Worm (Caenorhabditis elegans) whole organism, midembryonic: ENCODE data around the gene F35H10.6.

Experiments used
- T22C8.4 ChIP-seq: fragments of 200-800 bp; sonication (Bioruptor generic); IDR thresholded peaks from 2 replicates; pipeline ENCODE4 v1.3.6; 2022; ENCODE audit warnings: missing genetic modification characterization, missing compliant biosample characterization
- cog-1 ChIP-seq: sonication (generic microtip); optimal IDR thresholded peaks from 2 replicates; lab custom pipeline; 2016; ENCODE audit warnings: missing genetic modification characterization, missing compliant biosample characterization
- flt-1 ChIP-seq: fragments of 200-800 bp; sonication (Bioruptor generic); IDR thresholded peaks from 2 replicates; pipeline ENCODE4 v1.3.6; 2022; ENCODE audit warnings: missing genetic modification characterization, missing compliant biosample characterization
- klf-2 ChIP-seq: fragments of 200-800 bp; sonication (Bioruptor generic); conservative IDR thresholded peaks from 2 replicates; pipeline ENCODE4 v1.3.6; 2022; ENCODE audit warnings: missing genetic modification reagents, missing genetic modification characterization, missing compliant biosample characterization
- med-1 ChIP-seq: sonication (generic microtip); optimal IDR thresholded peaks from 2 replicates; lab custom pipeline; 2017; ENCODE audit warnings: missing genetic modification characterization, mild to moderate bottlenecking, missing compliant biosample characterization, antibody characterized with exemption, missing genetic modification reagents; ENCODE audit not compliant: insufficient read depth
- ref-1 ChIP-seq: fragments of 200-800 bp; sonication (Bioruptor generic); conservative IDR thresholded peaks from 2 replicates; pipeline ENCODE4 v1.3.6; 2022; ENCODE audit warnings: missing genetic modification reagents, missing genetic modification characterization, missing compliant biosample characterization
- tab-1 ChIP-seq: fragments of 200-800 bp; sonication (Bioruptor generic); IDR thresholded peaks from 2 replicates; pipeline ENCODE4 v1.3.6; 2022; ENCODE audit warnings: missing genetic modification characterization, missing compliant biosample characterization
- ztf-23 ChIP-seq: fragments of 200-800 bp; sonication (Bioruptor generic); IDR thresholded peaks from 2 replicates; pipeline ENCODE4 v1.3.6; 2022; ENCODE audit warnings: missing genetic modification reagents, missing genetic modification characterization, missing compliant biosample characterization
- ztf-29 ChIP-seq: fragments of 200-800 bp; sonication (Bioruptor generic); IDR thresholded peaks from 2 replicates; pipeline ENCODE4 v1.3.6; 2022; ENCODE audit warnings: missing genetic modification reagents, missing genetic modification characterization, missing compliant biosample characterization

F35H10.6 gene

ce11 chrIV:8299636-8300035, at the start of gene F35H10.6:
F35H10.6 (plus strand) TSS chrIV:8299936.
- no peak for TF ChIP-seq flt-1 (GFP tag; lab: Robert Waterston, UW)
- TF ChIP-seq ztf-29 = no peak
- TF ChIP-seq ztf-23 (GFP tag; lab: Robert Waterston, UW) = no peak
- no peak for TF ChIP-seq T22C8.4
- TF ChIP-seq tab-1 (GFP tag; lab: Robert Waterston, UW) = no peak
- TF ChIP-seq med-1 (GFP tag; lab: Kevin White, UChicago) = no peak
- no peak for TF ChIP-seq cog-1 (tag; lab: Kevin White, UChicago)
- no peak for TF ChIP-seq ref-1 (GFP tag; lab: Robert Waterston, UW)
- TF ChIP-seq klf-2 (GFP tag; lab: Robert Waterston, UW) = no peak

- TF ChIP-seq ztf-23 (GFP tag; lab: Robert Waterston, UW) = no peak
- TF ChIP-seq ref-1 (GFP tag; lab: Robert Waterston, UW) = no peak
- no peak for TF ChIP-seq ztf-29
- TF ChIP-seq T22C8.4 = no peak
- TF ChIP-seq tab-1 (GFP tag; lab: Robert Waterston, UW) = no peak
- no peak for TF ChIP-seq klf-2 (GFP tag; lab: Robert Waterston, UW)
- no peak for TF ChIP-seq flt-1 (GFP tag; lab: Robert Waterston, UW)
- TF ChIP-seq cog-1 (tag; lab: Kevin White, UChicago) = no peak
- TF ChIP-seq med-1 (GFP tag; lab: Kevin White, UChicago) = no peak
These were observed 48.4 kb upstream of the F35H10.6 start for ce11 chrIV:8251346-8251745.

ce11 chrIV:8252856-8253255, 46.9 kb upstream of the F35H10.6 start:
- TF ChIP-seq klf-2 (GFP tag; lab: Robert Waterston, UW) = peak; percentile 90
- peak; percentile 94 for TF ChIP-seq ztf-29
- peak; percentile 96 for TF ChIP-seq cog-1 (tag; lab: Kevin White, UChicago)
- TF ChIP-seq ztf-23 (GFP tag; lab: Robert Waterston, UW) = peak; percentile 95
- peak; percentile 96 for TF ChIP-seq T22C8.4
- TF ChIP-seq ref-1 (GFP tag; lab: Robert Waterston, UW) = peak; percentile 96
- TF ChIP-seq med-1 (GFP tag; lab: Kevin White, UChicago) = peak; percentile 76
- TF ChIP-seq flt-1 (GFP tag; lab: Robert Waterston, UW) = peak; percentile 98
- peak; percentile 98 for TF ChIP-seq tab-1 (GFP tag; lab: Robert Waterston, UW)

DNA sequence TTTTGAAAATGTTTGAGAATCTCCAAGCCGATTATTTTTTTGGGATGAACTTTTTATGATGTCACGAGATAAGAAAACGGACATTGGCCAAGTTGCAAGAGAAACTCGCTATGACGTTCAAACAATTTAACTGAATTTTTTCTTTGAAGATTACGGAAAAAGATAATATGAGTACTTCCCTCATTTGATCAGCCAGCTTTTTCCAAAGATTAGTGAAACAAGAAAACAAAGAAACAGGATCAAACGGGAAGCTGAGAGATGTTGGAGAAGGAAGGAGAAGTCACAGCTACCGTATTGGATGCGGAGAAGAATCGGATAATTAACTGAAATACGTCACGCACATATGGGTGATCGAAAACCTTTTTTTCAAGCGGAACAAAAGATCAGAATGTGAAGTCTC, 45.5 kb upstream of the F35H10.6 start:
- TF ChIP-seq klf-2 (GFP tag; lab: Robert Waterston, UW) (no peak), cog-1 (tag; lab: Kevin White, UChicago) (no peak), ztf-23 (GFP tag; lab: Robert Waterston, UW) (no peak), tab-1 (GFP tag; lab: Robert Waterston, UW) (no peak), ztf-29 (no peak), flt-1 (GFP tag; lab: Robert Waterston, UW) (no peak), med-1 (GFP tag; lab: Kevin White, UChicago) (no peak), T22C8.4 (no peak), ref-1 (GFP tag; lab: Robert Waterston, UW) (no peak)

ce11 chrIV:8255221-8255620, 44.5 kb upstream of the F35H10.6 start:
- no peak for TF ChIP-seq flt-1 (GFP tag; lab: Robert Waterston, UW)
- no peak for TF ChIP-seq med-1 (GFP tag; lab: Kevin White, UChicago)
- no peak for TF ChIP-seq tab-1 (GFP tag; lab: Robert Waterston, UW)
- no peak for TF ChIP-seq ref-1 (GFP tag; lab: Robert Waterston, UW)
- no peak for TF ChIP-seq ztf-29
- no peak for TF ChIP-seq T22C8.4
- TF ChIP-seq cog-1 (tag; lab: Kevin White, UChicago) = no peak
- no peak for TF ChIP-seq ztf-23 (GFP tag; lab: Robert Waterston, UW)
- no peak for TF ChIP-seq klf-2 (GFP tag; lab: Robert Waterston, UW)

ce11 chrIV:8259904-8260303, 39.8 kb upstream of the F35H10.6 start, which contains the start of gene K07H8.7:
K07H8.7 (minus strand) TSS chrIV:8260004.
- TF ChIP-seq ztf-29 = no peak

DNA sequence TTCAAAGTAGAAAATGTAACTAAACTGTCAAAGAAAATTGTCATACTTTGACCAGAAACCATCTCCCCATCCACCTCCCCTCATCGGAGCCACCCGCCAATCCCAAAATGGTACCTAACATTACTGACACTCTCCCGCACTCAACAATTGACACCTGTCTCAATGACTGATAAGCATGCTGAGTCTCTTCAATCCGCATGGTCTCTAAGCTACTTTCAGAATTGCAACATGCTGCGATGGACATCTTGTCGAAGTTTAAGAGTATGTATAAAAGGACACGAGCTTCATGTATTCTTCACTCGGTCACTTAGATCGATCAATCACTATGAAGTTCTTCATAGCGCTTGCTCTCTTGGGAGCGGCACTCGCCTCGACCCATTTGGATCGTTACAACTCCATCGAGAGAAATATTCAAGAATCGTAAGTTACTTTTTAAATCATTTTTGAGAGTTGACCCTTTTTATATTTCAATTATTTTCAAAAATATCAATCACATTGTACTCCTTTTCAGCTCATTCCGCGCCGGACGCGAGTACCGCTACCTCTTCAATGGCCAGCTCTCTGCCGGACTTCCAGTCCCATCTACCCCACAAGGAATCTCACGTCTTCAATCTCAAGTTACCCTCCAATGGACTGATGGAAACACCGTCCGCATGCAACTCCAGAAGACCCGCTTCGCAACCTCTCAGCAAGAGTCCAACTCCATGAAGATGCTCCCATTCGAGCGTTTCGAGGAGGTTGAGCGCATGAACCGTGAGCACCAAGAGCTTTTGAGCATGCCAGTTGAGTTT, 38.7 kb upstream of the F35H10.6 start, which contains the start of gene vit-6:
Gene vit-6 (plus strand): TSS at position 310 of the 791 bp plus-strand sequence.
- TF ChIP-seq T22C8.4 = no peak
- no peak for TF ChIP-seq med-1 (GFP tag; lab: Kevin White, UChicago)
- TF ChIP-seq flt-1 (GFP tag; lab: Robert Waterston, UW) = no peak
- TF ChIP-seq tab-1 (GFP tag; lab: Robert Waterston, UW) = no peak
- TF ChIP-seq cog-1 (tag; lab: Kevin White, UChicago) = no peak
- no peak for TF ChIP-seq ref-1 (GFP tag; lab: Robert Waterston, UW)
- TF ChIP-seq ztf-23 (GFP tag; lab: Robert Waterston, UW) = no peak
- TF ChIP-seq klf-2 (GFP tag; lab: Robert Waterston, UW) = no peak
- no peak for TF ChIP-seq ztf-29

DNA sequence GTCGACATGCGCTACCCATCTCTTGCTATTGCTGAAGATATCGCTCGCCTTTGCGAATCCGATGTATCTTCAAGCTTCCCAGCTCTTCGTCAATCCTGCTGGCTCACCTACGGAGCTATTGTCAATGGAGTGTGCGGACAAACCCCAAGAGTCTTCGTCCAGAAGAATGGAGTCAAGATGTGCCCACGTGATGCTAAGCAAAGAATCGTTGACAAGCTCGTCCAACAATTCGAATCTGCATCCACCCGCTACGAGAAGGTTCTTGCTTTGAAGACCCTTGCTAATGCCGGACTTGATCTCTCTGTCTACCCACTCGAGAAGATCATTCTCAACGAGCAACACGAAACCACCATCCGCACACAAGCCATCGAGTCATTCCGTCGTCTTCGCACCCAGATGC, 37.1 kb upstream of the F35H10.6 start:
- TF ChIP-seq ref-1 (GFP tag; lab: Robert Waterston, UW) (no peak), tab-1 (GFP tag; lab: Robert Waterston, UW) (no peak)

DNA sequence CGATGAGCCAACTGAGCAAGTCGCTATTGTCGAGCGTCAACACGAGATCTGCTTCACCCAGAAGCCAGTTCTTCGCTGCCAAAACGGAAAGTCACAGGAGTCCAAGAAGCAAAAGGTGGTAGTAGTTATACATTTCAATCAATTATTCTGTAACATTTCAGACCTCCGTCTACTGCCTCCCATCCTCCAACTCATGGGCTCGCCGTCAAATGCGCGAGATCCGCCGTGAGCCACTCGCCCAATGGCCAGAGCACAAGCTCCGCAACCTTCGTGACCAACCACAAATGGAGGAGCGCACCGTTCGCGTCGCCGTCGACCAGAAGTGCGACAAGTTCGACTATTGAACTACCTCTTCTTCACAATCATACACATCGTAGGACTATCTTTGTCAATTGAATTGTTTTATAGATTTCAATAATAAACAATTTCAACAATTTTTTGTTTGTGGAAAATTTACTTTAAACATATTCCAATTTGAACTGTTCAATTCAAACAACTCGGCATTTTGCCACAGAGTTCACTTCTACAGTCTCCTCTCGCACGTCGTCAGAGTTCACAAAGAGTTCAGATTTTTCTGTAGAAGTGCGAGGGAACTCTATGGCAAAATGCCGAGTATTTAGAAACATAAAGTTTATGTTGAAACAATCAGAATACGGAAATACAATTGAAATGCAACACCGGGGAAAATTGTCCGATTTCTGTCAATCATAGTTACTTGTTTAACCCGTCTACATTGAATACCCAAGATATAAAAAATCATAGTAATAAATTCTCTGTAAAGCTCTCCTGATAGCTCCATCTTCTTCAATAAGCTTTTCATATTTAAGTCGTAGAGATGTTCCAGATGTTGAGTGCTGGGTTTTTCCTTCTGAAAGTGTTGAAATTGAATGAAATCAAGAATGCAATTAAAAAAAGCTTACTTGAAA, 33.4 kb upstream of the F35H10.6 start:
- no peak for TF ChIP-seq T22C8.4
- no peak for TF ChIP-seq flt-1 (GFP tag; lab: Robert Waterston, UW)
- TF ChIP-seq klf-2 (GFP tag; lab: Robert Waterston, UW) = no peak
- no peak for TF ChIP-seq ztf-29
- TF ChIP-seq ref-1 (GFP tag; lab: Robert Waterston, UW) = no peak
- no peak for TF ChIP-seq tab-1 (GFP tag; lab: Robert Waterston, UW)
